Worm (Caenorhabditis elegans) whole organism, young adult: ENCODE results near the gene twk-34.

ENCODE experiments used
- B0035.1 ChIP-seq: sonication (generic microtip); optimal IDR thresholded peaks from 2 replicates; lab custom pipeline; 2016; ENCODE audit warnings: missing genetic modification characterization, mild to moderate bottlenecking, missing compliant biosample characterization, missing genotype, missing genetic modification reagents
- B0336.3 ChIP-seq: fragments of 200-800 bp; sonication (Bioruptor generic); IDR thresholded peaks from 2 replicates; pipeline ENCODE4 v1.3.6; 2022; ENCODE audit warnings: missing genetic modification characterization, missing compliant biosample characterization
- F23B12.7 ChIP-seq: sonication (generic microtip); optimal IDR thresholded peaks from 2 replicates; lab custom pipeline; 2017; ENCODE audit warnings: missing genetic modification characterization, mild to moderate bottlenecking, missing compliant biosample characterization, antibody characterized with exemption, moderate library complexity; ENCODE audit not compliant: insufficient read depth
- F33H1.4 ChIP-seq: fragments of 200-800 bp; sonication (Bioruptor generic); IDR thresholded peaks from 2 replicates; pipeline ENCODE4 v1.3.6; 2022; ENCODE audit warnings: missing genetic modification reagents, missing genetic modification characterization, missing compliant biosample characterization
- F55B11.4 ChIP-seq: sonication (generic microtip); optimal IDR thresholded peaks from 2 replicates; lab custom pipeline; 2016; ENCODE audit warnings: missing compliant biosample characterization, missing genetic modification characterization, borderline replicate concordance; ENCODE audit not compliant: insufficient read depth
- T26A5.8 ChIP-seq: sonication (generic microtip); optimal IDR thresholded peaks from 2 replicates; lab custom pipeline; 2016; ENCODE audit warnings: missing genetic modification characterization, missing compliant biosample characterization
- Y53F4B.3 ChIP-seq: fragments of 200-800 bp; sonication (Bioruptor generic); IDR thresholded peaks from 2 replicates; pipeline ENCODE4 v1.3.6; 2022; ENCODE audit warnings: missing genetic modification reagents, missing genetic modification characterization, missing compliant biosample characterization
- Y56A3A.18 ChIP-seq: fragments of 200-800 bp; sonication (Bioruptor generic); IDR thresholded peaks from 2 replicates; pipeline ENCODE4 v1.3.6; 2022; ENCODE audit warnings: missing genetic modification reagents, missing genetic modification characterization, missing compliant biosample characterization
- Y79H2A.3 ChIP-seq: fragments of 200-800 bp; sonication (Bioruptor generic); conservative IDR thresholded peaks from 2 replicates; pipeline ENCODE4 v1.3.6; 2022; ENCODE audit warnings: missing genetic modification reagents, missing genetic modification characterization, missing compliant biosample characterization
- Y95B8A.8 ChIP-seq: fragments of 200-800 bp; sonication (Bioruptor generic); IDR thresholded peaks from 2 replicates; pipeline ENCODE4 v1.3.6; 2022; ENCODE audit warnings: missing genetic modification reagents, missing genetic modification characterization, missing compliant biosample characterization
- akir-1 ChIP-seq: fragments of 200-800 bp; sonication (Bioruptor generic); optimal IDR thresholded peaks from 2 replicates; lab custom pipeline; 2018; ENCODE audit warnings: mild to moderate bottlenecking, missing genetic modification characterization, moderate library complexity, missing compliant biosample characterization
- aptf-2 ChIP-seq: fragments of 200-800 bp; sonication (Bioruptor generic); conservative IDR thresholded peaks from 2 replicates; pipeline ENCODE4 v1.3.6; 2022; ENCODE audit warnings: missing genetic modification reagents, missing genetic modification characterization, missing compliant biosample characterization
- atf-7 ChIP-seq: sonication (generic microtip); optimal IDR thresholded peaks from 2 replicates; lab custom pipeline; 2017; ENCODE audit warnings: mild to moderate bottlenecking, missing genetic modification characterization, missing compliant biosample characterization
- ceh-27 ChIP-seq: fragments of 200-800 bp; sonication (Bioruptor generic); optimal IDR thresholded peaks from 2 replicates; lab custom pipeline; 2018; ENCODE audit warnings: mild to moderate bottlenecking, missing genetic modification characterization, moderate library complexity, missing compliant biosample characterization
- chd-7 ChIP-seq: sonication (generic microtip); optimal IDR thresholded peaks from 2 replicates; lab custom pipeline; 2016; ENCODE audit warnings: mild to moderate bottlenecking, missing genetic modification characterization, moderate library complexity, missing compliant biosample characterization
- ets-4 ChIP-seq: fragments of 200-800 bp; sonication (Bioruptor generic); optimal IDR thresholded peaks from 2 replicates; lab custom pipeline; 2018; ENCODE audit warnings: mild to moderate bottlenecking, missing genetic modification characterization, missing compliant biosample characterization
- fkh-3 ChIP-seq: sonication (generic microtip); optimal IDR thresholded peaks from 2 replicates; lab custom pipeline; 2016; ENCODE audit warnings: mild to moderate bottlenecking, missing genetic modification characterization, missing compliant biosample characterization
- gei-17 ChIP-seq: fragments of 200-800 bp; sonication (Bioruptor generic); optimal IDR thresholded peaks from 2 replicates; lab custom pipeline; 2018; ENCODE audit warnings: mild to moderate bottlenecking, missing genetic modification characterization, missing compliant biosample characterization
- hlh-26 ChIP-seq: fragments of 200-800 bp; sonication (Bioruptor generic); conservative IDR thresholded peaks from 2 replicates; pipeline ENCODE4 v1.3.6; 2022; ENCODE audit warnings: missing genetic modification reagents, missing genetic modification characterization, missing compliant biosample characterization
- hmg-1.2 ChIP-seq: fragments of 200-800 bp; sonication (Bioruptor generic); IDR thresholded peaks from 2 replicates; pipeline ENCODE4 v1.3.6; 2022; ENCODE audit warnings: missing genetic modification reagents, missing genetic modification characterization, missing compliant biosample characterization
- hrde-1 ChIP-seq: sonication (generic microtip); optimal IDR thresholded peaks from 2 replicates; lab custom pipeline; 2016; ENCODE audit warnings: missing genetic modification characterization, mild to moderate bottlenecking, missing compliant biosample characterization, moderate library complexity, missing genotype, missing genetic modification reagents, borderline replicate concordance
- let-526 ChIP-seq: fragments of 200-800 bp; sonication (Bioruptor generic); IDR thresholded peaks from 2 replicates; pipeline ENCODE4 v1.3.6; 2022; ENCODE audit warnings: missing genetic modification reagents, missing genetic modification characterization, missing compliant biosample characterization
- lin-35 ChIP-seq, 3 experiments: fragments of 150-350 bp in 2 of 3; sonication (generic microtip) in 1 of 3; optimal IDR thresholded peaks; 2 replicates each; lab custom pipeline; 2014 to 2018; ENCODE audit warnings: missing biosample characterization in 3 of 3, missing genetic modification characterization in 3 of 3, missing genetic modification reagents in 3 of 3
- lin-40 ChIP-seq: sonication (generic microtip); optimal IDR thresholded peaks from 2 replicates; lab custom pipeline; 2016; ENCODE audit warnings: missing genetic modification characterization, mild to moderate bottlenecking, missing compliant biosample characterization, missing genotype, missing genetic modification reagents
- lin-54 ChIP-seq: fragments of 200-800 bp; sonication (Bioruptor generic); optimal IDR thresholded peaks from 2 replicates; lab custom pipeline; 2018; ENCODE audit warnings: mild to moderate bottlenecking, missing genetic modification characterization, missing compliant biosample characterization
- lir-1 ChIP-seq: fragments of 200-800 bp; sonication (Bioruptor generic); conservative IDR thresholded peaks from 2 replicates; pipeline ENCODE4 v1.3.6; 2022; ENCODE audit warnings: missing genetic modification reagents, missing genetic modification characterization, missing compliant biosample characterization
- lsy-27 ChIP-seq: sonication (generic microtip); optimal IDR thresholded peaks from 2 replicates; lab custom pipeline; 2017; ENCODE audit warnings: missing genetic modification characterization, mild to moderate bottlenecking, missing compliant biosample characterization, antibody characterized with exemption, missing genotype, borderline replicate concordance; ENCODE audit not compliant: insufficient read depth
- nfyb-1 ChIP-seq: fragments of 200-800 bp; sonication (Bioruptor generic); IDR thresholded peaks from 2 replicates; pipeline ENCODE4 v1.3.6; 2022; ENCODE audit warnings: missing genetic modification reagents, missing genetic modification characterization, missing compliant biosample characterization
- nhr-120 ChIP-seq: fragments of 200-800 bp; sonication (Bioruptor generic); IDR thresholded peaks from 2 replicates; pipeline ENCODE4 v1.3.6; 2022; ENCODE audit warnings: missing genetic modification characterization, missing compliant biosample characterization
- nhr-179 ChIP-seq: sonication (generic microtip); optimal IDR thresholded peaks from 2 replicates; lab custom pipeline; 2016; ENCODE audit warnings: mild to moderate bottlenecking, missing genetic modification characterization, missing compliant biosample characterization
- nhr-27 ChIP-seq: fragments of 200-800 bp; sonication (Bioruptor generic); optimal IDR thresholded peaks from 2 replicates; lab custom pipeline; 2018; ENCODE audit warnings: mild to moderate bottlenecking, missing genetic modification characterization, moderate library complexity, missing compliant biosample characterization
- rec-8 ChIP-seq, 2 experiments: sonication (generic microtip); optimal IDR thresholded peaks; 2 replicates each; lab custom pipeline; 2016; ENCODE audit warnings: mild to moderate bottlenecking in 2 of 2, missing genetic modification characterization in 2 of 2, missing genetic modification reagents in 2 of 2, missing genotype in 2 of 2, missing biosample characterization in 1 of 2, missing compliant biosample characterization in 1 of 2, moderate library complexity in 1 of 2
- repo-1 ChIP-seq: sonication (generic microtip); optimal IDR thresholded peaks from 2 replicates; lab custom pipeline; 2017; ENCODE audit warnings: mild to moderate bottlenecking, missing genetic modification characterization, missing compliant biosample characterization
- sdz-38 ChIP-seq: sonication (generic microtip); optimal IDR thresholded peaks from 2 replicates; lab custom pipeline; 2016; ENCODE audit warnings: missing genotype, missing genetic modification characterization, missing compliant biosample characterization
- snpc-1.3 ChIP-seq: sonication (generic microtip); optimal IDR thresholded peaks from 2 replicates; lab custom pipeline; 2017; ENCODE audit warnings: missing genetic modification characterization, mild to moderate bottlenecking, missing compliant biosample characterization, antibody characterized with exemption, moderate library complexity, missing genotype, missing genetic modification reagents; ENCODE audit not compliant: insufficient read depth
- tbp1 ChIP-seq: fragments of 200-800 bp; sonication (Bioruptor generic); optimal IDR thresholded peaks from 2 replicates; lab custom pipeline; 2018; ENCODE audit warnings: mild to moderate bottlenecking, missing genetic modification characterization, missing compliant biosample characterization
- unc-62 ChIP-seq: fragments of 150-350 bp; optimal IDR thresholded peaks from 2 replicates; lab custom pipeline; 2014; ENCODE audit warnings: missing biosample characterization, missing genetic modification reagents, missing genetic modification characterization
- zfh-2 ChIP-seq: fragments of 200-800 bp; sonication (Bioruptor generic); conservative IDR thresholded peaks from 2 replicates; pipeline ENCODE4 v1.3.6; 2022; ENCODE audit warnings: missing genetic modification reagents, missing genetic modification characterization, missing compliant biosample characterization
- zim-3 ChIP-seq: sonication (generic microtip); optimal IDR thresholded peaks from 2 replicates; lab custom pipeline; 2017; ENCODE audit warnings: mild to moderate bottlenecking, missing genetic modification characterization, moderate library complexity, missing compliant biosample characterization
- ztf-22 ChIP-seq: fragments of 200-800 bp; sonication (Bioruptor generic); optimal IDR thresholded peaks from 2 replicates; lab custom pipeline; 2018; ENCODE audit warnings: mild to moderate bottlenecking, missing genetic modification characterization, moderate library complexity, missing compliant biosample characterization
- ztf-3 ChIP-seq: fragments of 200-800 bp; sonication (Bioruptor generic); optimal IDR thresholded peaks from 2 replicates; lab custom pipeline; 2018; ENCODE audit warnings: mild to moderate bottlenecking, missing genetic modification characterization, missing compliant biosample characterization

twk-34 gene

DNA sequence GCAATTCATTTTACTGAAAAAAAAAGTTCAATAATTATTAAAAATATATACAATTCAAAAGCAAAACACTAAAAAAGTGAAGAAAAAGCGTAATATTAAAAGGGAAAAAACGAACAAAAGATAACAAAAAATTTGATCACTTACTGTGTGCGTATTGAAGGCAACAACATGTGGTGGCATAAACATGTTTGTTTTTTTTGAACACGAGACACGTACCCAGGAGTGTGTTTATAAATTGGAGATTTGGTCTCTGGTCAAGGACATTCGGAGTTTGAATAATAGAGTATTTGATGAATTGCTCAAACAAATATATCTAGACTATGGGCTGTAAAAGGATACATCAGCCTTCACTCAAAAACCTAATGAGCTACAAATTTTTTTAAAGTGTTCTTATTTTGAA lies 10.9 kb downstream of the twk-34 start:
- TF ChIP-seq nhr-179 (no peak), F33H1.4 (GFP tag; lab: Robert Waterston, UW) (no peak), unc-62 (GFP tag; lab: Kevin White, UChicago) (no peak), gei-17 (GFP tag; lab: Kevin White, UChicago) (no peak), tbp1 (GFP tag; lab: Kevin White, UChicago) (no peak)

ce11 chrV:15716679-15717078 lies 11.9 kb downstream of the twk-34 start, which contains the start of gene Y6E2A.4:
Gene Y6E2A.4 (minus strand): TSS chrV:15716779.
- no peak for TF ChIP-seq T26A5.8 (tag; lab: Kevin White, UChicago)

- TF ChIP-seq nhr-27 (tag; lab: Kevin White, UChicago): no peak
- no peak for TF ChIP-seq Y79H2A.3
- no peak for TF ChIP-seq chd-7 (tag; lab: Kevin White, UChicago)
- no peak for TF ChIP-seq F23B12.7 (tag; lab: Kevin White, UChicago)
- TF ChIP-seq lin-35 (GFP tag; optimal IDR thresholded peaks at IDR 0.05; lab: Kevin White, UChicago): no peak
- no peak for TF ChIP-seq zfh-2
- no peak for TF ChIP-seq hmg-1.2 (GFP tag; lab: Robert Waterston, UW)
- no peak for TF ChIP-seq ztf-3 (GFP tag; lab: Kevin White, UChicago)
- no peak for TF ChIP-seq lsy-27 (tag; lab: Kevin White, UChicago)
- no peak for TF ChIP-seq lin-54
- TF ChIP-seq gei-17 (GFP tag; lab: Kevin White, UChicago): no peak
- TF ChIP-seq lin-40 (tag; lab: Kevin White, UChicago): no peak
- no peak for TF ChIP-seq atf-7 (tag; lab: Kevin White, UChicago)
- no peak for TF ChIP-seq Y95B8A.8 (GFP tag; lab: Robert Waterston, UW)
- TF ChIP-seq snpc-1.3: no peak
- TF ChIP-seq rec-8 (tag; optimal IDR thresholded peaks at IDR 0.05; lab: Kevin White, UChicago): no peak
- no peak for TF ChIP-seq repo-1 (tag; lab: Kevin White, UChicago)
- TF ChIP-seq zim-3 (tag; lab: Kevin White, UChicago): no peak
These were observed 13.8 kb downstream of the twk-34 start, which contains the start of gene Y6E2A.5 for ce11 chrV:15718562-15718961. Gene Y6E2A.5 (minus strand): TSS chrV:15718662.

ce11 chrV:15719570-15719969 lies 14.8 kb downstream of the twk-34 start, which contains the start of gene Y6E2A.7:
Gene Y6E2A.7 (plus strand): TSS chrV:15719870.
- TF ChIP-seq unc-62 (GFP tag; lab: Kevin White, UChicago) (no peak), F55B11.4 (tag; lab: Kevin White, UChicago) (no peak), ztf-22 (GFP tag; lab: Kevin White, UChicago) (no peak), sdz-38 (tag; lab: Kevin White, UChicago) (no peak), lir-1 (GFP tag; lab: Robert Waterston, UW) (no peak), B0035.1 (tag; lab: Kevin White, UChicago) (no peak), ceh-27 (GFP tag; lab: Kevin White, UChicago) (no peak)
- TF ChIP-seq, all 124 proteins: peak for 0

DNA sequence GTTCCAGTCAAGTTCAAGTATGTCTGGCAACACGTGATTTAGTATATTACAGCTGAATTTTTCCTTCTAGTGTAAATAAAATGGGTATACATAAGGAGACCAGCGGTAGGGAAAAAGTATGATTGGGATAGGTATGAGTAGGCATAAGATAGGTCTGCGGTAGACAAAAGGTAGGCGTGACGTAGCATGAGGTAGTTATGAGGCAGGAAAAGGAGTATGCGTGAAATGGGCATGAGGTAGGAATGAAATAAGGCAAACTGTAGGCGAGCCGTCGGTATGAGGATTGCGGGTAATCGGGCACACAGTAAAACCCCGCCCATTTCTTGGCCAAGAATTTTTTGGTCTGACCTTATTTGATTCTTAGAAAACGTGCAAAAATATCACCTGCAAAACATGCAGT lies 16.7 kb downstream of the twk-34 start:
- TF ChIP-seq hlh-26 (GFP tag; lab: Robert Waterston, UW): no peak
- TF ChIP-seq ets-4 (GFP tag; lab: Kevin White, UChicago): no peak
- no peak for TF ChIP-seq fkh-3 (tag; lab: Kevin White, UChicago)
- no peak for TF ChIP-seq akir-1
- no peak for TF ChIP-seq Y56A3A.18 (GFP tag; lab: Robert Waterston, UW)
- TF ChIP-seq Y53F4B.3 (GFP tag; lab: Robert Waterston, UW): no peak
- TF ChIP-seq tbp1 (GFP tag; lab: Kevin White, UChicago): no peak
- no peak for TF ChIP-seq zfh-2
- TF ChIP-seq aptf-2: no peak
- TF ChIP-seq let-526 (GFP tag; lab: Robert Waterston, UW): no peak
- no peak for TF ChIP-seq nfyb-1 (GFP tag; lab: Robert Waterston, UW)
- TF ChIP-seq lin-40 (tag; lab: Kevin White, UChicago): no peak
- no peak for TF ChIP-seq B0336.3 (GFP tag; lab: Robert Waterston, UW)
- TF ChIP-seq hrde-1 (tag; lab: Kevin White, UChicago): no peak
- no peak for TF ChIP-seq nhr-120
- no peak for TF ChIP-seq ztf-3 (GFP tag; lab: Kevin White, UChicago)
